Fruit fly (Drosophila melanogaster): ENCODE measurements around the gene CG10804.

DNA sequence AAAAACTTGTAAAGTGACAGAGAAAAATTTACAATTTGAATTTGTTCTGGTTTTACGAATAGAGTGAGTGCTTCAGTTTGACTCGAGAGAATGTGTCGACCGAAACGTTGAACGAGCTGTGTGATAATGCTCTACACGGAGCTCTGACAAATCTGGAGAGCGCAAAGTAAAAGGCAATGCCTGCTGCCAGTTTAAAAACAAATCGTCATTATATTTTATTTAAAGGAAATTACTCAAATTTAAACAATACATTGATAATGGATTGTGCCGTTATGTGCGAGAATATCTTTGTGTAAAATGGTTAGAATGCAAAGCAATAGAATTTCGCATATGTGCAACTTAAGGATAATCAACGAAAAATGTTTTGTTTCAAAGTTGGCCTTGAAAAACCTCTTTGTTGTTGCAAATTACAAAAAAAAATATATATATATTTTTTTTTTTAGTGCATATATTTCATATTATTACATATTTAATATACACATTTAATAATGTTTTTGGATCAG is 21.9 kb downstream of the CG10804 start, which contains the start of the genes CG16782 and CG10801:
- no peak for TF ChIP-seq Sin3A (optimal IDR thresholded peaks at IDR 0.05)
- no peak for TF ChIP-seq h (optimal IDR thresholded peaks at IDR 0.05)
